Worm (Caenorhabditis elegans): ENCODE measurements around the gene C05B5.2.

- TF ChIP-seq him-1 (tag; optimal IDR thresholded peaks at IDR 0.05) (no peak), W03F9.2 (tag; optimal IDR thresholded peaks at IDR 0.05) (no peak), dao-5 (tag; optimal IDR thresholded peaks at IDR 0.05) (no peak)
Observed at ce11 chrIII:9985542-9985941, 14.8 kb downstream of the C05B5.2 start.
